Fruit fly (Drosophila melanogaster): ENCODE data around the gene Lam.

The Lam gene

dm6 chr2L:5523848-5524473 is 18.3 kb upstream of the Lam start, which contains the start of the genes Vps52 and Elp4 (continued):
- TF ChIP-seq Scr (GFP tag; IDR thresholded peaks at IDR 0.05; ENCODE audit: partially characterized antibody) (peak; percentile 77), Hr78 (GFP tag; optimal IDR thresholded peaks at IDR 0.05) (peak in 1 of 2 experiments; percentile 20), tin (GFP tag; optimal IDR thresholded peaks at IDR 0.05) (peak; percentile 81), Dbx (GFP tag; IDR thresholded peaks at IDR 0.05) (peak; percentile 70; the same call in 2 of the 3 replicates), CG14667 (GFP tag; IDR thresholded peaks at IDR 0.05) (peak; percentile 28; the same call in 1 of the 2 replicates), C15 (GFP tag; IDR thresholded peaks at IDR 0.05) (no peak), Vsx1 (GFP tag; optimal IDR thresholded peaks at IDR 0.05) (no peak), Max (GFP tag; optimal IDR thresholded peaks at IDR 0.05) (peak; percentile 48), Six4 (GFP tag; optimal IDR thresholded peaks at IDR 0.05) (peak; percentile 77), CG43689 (GFP tag; IDR thresholded peaks at IDR 0.05) (no peak), CG12299 (tag; optimal IDR thresholded peaks at IDR 0.05) (peak; percentile 60), CG7839 (tag; optimal IDR thresholded peaks at IDR 0.05) (peak; percentile 84), CG4360 (GFP tag; IDR thresholded peaks at IDR 0.05) (no peak), sob (GFP tag; IDR thresholded peaks at IDR 0.05) (peak; percentile 61), crc (GFP tag; optimal IDR thresholded peaks at IDR 0.05) (peak; percentile 35), Hsf (GFP tag; optimal IDR thresholded peaks at IDR 0.05) (peak; percentile 73), ab (GFP tag; optimal IDR thresholded peaks at IDR 0.05) (no peak), Myb (GFP tag; optimal IDR thresholded peaks at IDR 0.05) (peak; percentile 12), CG8478 (optimal IDR thresholded peaks at IDR 0.05) (no peak), CG18764 (GFP tag; optimal IDR thresholded peaks at IDR 0.05) (peak; percentile 67), jing (GFP tag; optimal IDR thresholded peaks at IDR 0.05) (no peak), tup (GFP tag; optimal IDR thresholded peaks at IDR 0.05) (no peak), CG14050 (GFP tag; IDR thresholded peaks at IDR 0.05) (peak; percentile 27; the same call in 2 of the 3 replicates), gro (GFP tag; optimal IDR thresholded peaks at IDR 0.05) (peak; percentile 56), Sry-δ (GFP tag; optimal IDR thresholded peaks at IDR 0.05) (peak; percentile 76), h (optimal IDR thresholded peaks at IDR 0.05) (no peak), NC2β (GFP tag; optimal IDR thresholded peaks at IDR 0.05) (peak; percentile 34), CG6791 (GFP tag; IDR thresholded peaks at IDR 0.05; ENCODE audit: partially characterized antibody) (peak; percentile 80), vfl (GFP tag; optimal IDR thresholded peaks at IDR 0.05) (peak; percentile 37), CG32532 (GFP tag; IDR thresholded peaks at IDR 0.05) (peak; percentile 80), sna (GFP tag; IDR thresholded peaks at IDR 0.05; ENCODE audit: partially characterized antibody) (peak; percentile 61; the same call in 1 of the 2 replicates), chn (GFP tag; optimal IDR thresholded peaks at IDR 0.05) (peak; percentile 40), CG12071 (GFP tag; optimal IDR thresholded peaks at IDR 0.05) (no peak), CTCF (GFP tag; optimal IDR thresholded peaks at IDR 0.05) (no peak), ara (GFP tag; IDR thresholded peaks at IDR 0.05) (no peak), CG16863 (GFP tag; optimal IDR thresholded peaks at IDR 0.05) (peak; percentile 43), CG16815 (GFP tag; optimal IDR thresholded peaks at IDR 0.05) (peak; percentile 60), nerfin-1 (tag; optimal IDR thresholded peaks at IDR 0.05) (peak; percentile 68), CG16779 (GFP tag; IDR thresholded peaks at IDR 0.05) (no peak), CG4854 (GFP tag; optimal IDR thresholded peaks at IDR 0.05) (peak; percentile 53), twi (tag; optimal IDR thresholded peaks at IDR 0.05) (peak; percentile 64), E2f1 (GFP tag; IDR thresholded peaks at IDR 0.05) (peak; percentile 66), CG34422 (GFP tag; IDR thresholded peaks at IDR 0.05) (peak; percentile 65; the same call in 1 of the 3 replicates), hkb (optimal IDR thresholded peaks at IDR 0.05) (no peak), hkb (GFP tag; IDR thresholded peaks at IDR 0.05) (peak; percentile 65), CG14710 (tag; optimal IDR thresholded peaks at IDR 0.05) (peak; percentile 99), Gsc (GFP tag; IDR thresholded peaks at IDR 0.05) (no peak), tio (GFP tag; optimal IDR thresholded peaks at IDR 0.05) (no peak), CG12744 (GFP tag; optimal IDR thresholded peaks at IDR 0.05) (peak; percentile 42), hbn (GFP tag; IDR thresholded peaks at IDR 0.05; ENCODE audit: partially characterized antibody) (peak; percentile 60; the same call in 1 of the 2 replicates), emc (GFP tag; optimal IDR thresholded peaks at IDR 0.05) (no peak), Dref (GFP tag; IDR thresholded peaks at IDR 0.05) (peak; percentile 83)

Measured in whole organism, embryonic.